5 fruit fly cellular contexts compared by ENCODE assay signal in the genomic region with DNA sequence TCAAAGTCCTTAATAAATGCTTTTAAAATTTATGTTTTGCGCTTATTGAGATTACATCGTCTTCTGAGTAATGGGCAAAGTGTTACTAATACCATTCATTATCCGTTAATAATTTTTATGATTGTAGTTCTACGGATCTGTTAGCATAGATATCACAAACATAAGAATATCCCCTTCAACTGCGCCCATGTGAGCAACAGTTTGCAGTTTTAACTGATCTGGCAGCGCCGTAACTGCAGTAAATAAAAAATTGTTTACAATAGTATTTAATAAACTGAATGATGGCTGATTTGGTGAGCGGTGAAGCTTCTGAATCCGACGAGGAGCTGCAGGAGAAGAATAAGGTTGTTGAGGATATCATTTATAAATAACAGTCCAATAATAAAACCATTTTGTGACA.
TF ChIP-seq lines count a peak whose summit lies in the region.

A gene (plus strand): TSS at position 198 of the 400 bp plus-strand sequence.

- peak; percentile 10 for TF ChIP-seq CTCF in whole organism, embryonic (GFP tag; optimal IDR thresholded peaks at IDR 0.05; lab: Kevin White, UChicago)

TF ChIP-seq in whole organism, adult, 20 proteins besides CTCF, POLR2A, EP300 and RAD21:
- TF ChIP-seq toe (GFP tag; optimal IDR thresholded peaks at IDR 0.05; lab: Kevin White, UChicago) (peak; percentile 43), CG14711 (tag; optimal IDR thresholded peaks at IDR 0.05; lab: Kevin White, UChicago) (peak; percentile 54), CG1620 (GFP tag; optimal IDR thresholded peaks at IDR 0.05; lab: Kevin White, UChicago) (peak; percentile 34), CG33017 (tag; optimal IDR thresholded peaks at IDR 0.05; lab: Kevin White, UChicago) (peak; percentile 47), Hr96 (GFP tag; optimal IDR thresholded peaks at IDR 0.05; lab: Kevin White, UChicago) (no peak), Mnt (GFP tag; optimal IDR thresholded peaks at IDR 0.05; lab: Kevin White, UChicago) (peak; percentile 23), cic (GFP tag; optimal IDR thresholded peaks at IDR 0.05; lab: Kevin White, UChicago) (no peak), tj (GFP tag; optimal IDR thresholded peaks at IDR 0.05; lab: Kevin White, UChicago) (peak; percentile 22), cnc (optimal IDR thresholded peaks at IDR 0.05; lab: Kevin White, UChicago) (no peak), CG7045 (GFP tag; optimal IDR thresholded peaks at IDR 0.05; lab: Kevin White, UChicago) (peak; percentile 24), CG11617 (GFP tag; optimal IDR thresholded peaks at IDR 0.05; lab: Kevin White, UChicago) (peak; percentile 45), Clk (GFP tag; optimal IDR thresholded peaks at IDR 0.05; lab: Kevin White, UChicago) (peak; percentile 19), CG12768 (GFP tag; optimal IDR thresholded peaks at IDR 0.05; lab: Kevin White, UChicago) (peak; percentile 3), bab1 (GFP tag; optimal IDR thresholded peaks at IDR 0.05; lab: Kevin White, UChicago) (peak; percentile 52), CG7101 (tag; optimal IDR thresholded peaks at IDR 0.05; lab: Kevin White, UChicago) (peak; percentile 62)

TF ChIP-seq in whole organism, embryonic, 481 proteins besides CTCF, POLR2A, EP300 and RAD21 (continues in another document):
- TF ChIP-seq CG30020 (tag; optimal IDR thresholded peaks at IDR 0.05; lab: Kevin White, UChicago), result peak; percentile 17
- TF ChIP-seq crc (GFP tag; optimal IDR thresholded peaks at IDR 0.05; lab: Kevin White, UChicago), result peak; percentile 29
- TF ChIP-seq CG17385 (GFP tag; optimal IDR thresholded peaks at IDR 0.05; lab: Kevin White, UChicago), result peak; percentile 3
- TF ChIP-seq stc (GFP tag; IDR thresholded peaks at IDR 0.05; lab: Robert Waterston, UW), result no peak
- TF ChIP-seq D19A (tag; optimal IDR thresholded peaks at IDR 0.05; lab: Kevin White, UChicago), result no peak
- peak; percentile 43 for TF ChIP-seq Fer1 (GFP tag; optimal IDR thresholded peaks at IDR 0.05; lab: Kevin White, UChicago)
- no peak for TF ChIP-seq CG6791 (GFP tag; IDR thresholded peaks at IDR 0.05; lab: Robert Waterston, UW; ENCODE audit: partially characterized antibody)
- no peak for TF ChIP-seq cas (GFP tag; IDR thresholded peaks at IDR 0.05; lab: Robert Waterston, UW)
- peak; percentile 25 for TF ChIP-seq Abd-B (GFP tag; optimal IDR thresholded peaks at IDR 0.05; lab: Kevin White, UChicago)
- peak; percentile 10 for TF ChIP-seq vfl (GFP tag; optimal IDR thresholded peaks at IDR 0.05; lab: Kevin White, UChicago)
- no peak for TF ChIP-seq CG8281 (tag; optimal IDR thresholded peaks at IDR 0.05; lab: Kevin White, UChicago)
- no peak for TF ChIP-seq ac (GFP tag; optimal IDR thresholded peaks at IDR 0.05; lab: Kevin White, UChicago)
- TF ChIP-seq zf30C (GFP tag; optimal IDR thresholded peaks at IDR 0.05; lab: Kevin White, UChicago), result no peak
- peak; percentile 13 for TF ChIP-seq CG9437 (GFP tag; optimal IDR thresholded peaks at IDR 0.05; lab: Kevin White, UChicago)
- peak; percentile 41 for TF ChIP-seq Atf6 (GFP tag; IDR thresholded peaks at IDR 0.05; lab: Robert Waterston, UW)
- no peak for TF ChIP-seq sqz (GFP tag; optimal IDR thresholded peaks at IDR 0.05; lab: Kevin White, UChicago)
- no peak for TF ChIP-seq CG14441 (GFP tag; IDR thresholded peaks at IDR 0.05; lab: Robert Waterston, UW)
- TF ChIP-seq CG6175 (GFP tag; IDR thresholded peaks at IDR 0.05; lab: Robert Waterston, UW), result no peak
- peak; percentile 52 for TF ChIP-seq CG3281 (GFP tag; optimal IDR thresholded peaks at IDR 0.05; lab: Kevin White, UChicago)

TF ChIP-seq in whole organism, prepupa, 60 proteins besides CTCF, POLR2A, EP300 and RAD21 (continues in another document):
- TF ChIP-seq acj6 (GFP tag; optimal IDR thresholded peaks at IDR 0.05; lab: Kevin White, UChicago) (peak; percentile 52), lz (GFP tag; optimal IDR thresholded peaks at IDR 0.05; lab: Kevin White, UChicago) (peak; percentile 69), net (GFP tag; optimal IDR thresholded peaks at IDR 0.05; lab: Kevin White, UChicago) (no peak), Sox15 (GFP tag; optimal IDR thresholded peaks at IDR 0.05; lab: Kevin White, UChicago) (peak; percentile 40), CG10669 (GFP tag; optimal IDR thresholded peaks at IDR 0.05; lab: Kevin White, UChicago) (no peak), CG11902 (GFP tag; optimal IDR thresholded peaks at IDR 0.05; lab: Kevin White, UChicago) (peak; percentile 41), esn (GFP tag; optimal IDR thresholded peaks at IDR 0.05; lab: Kevin White, UChicago) (peak; percentile 80), CG6854 (GFP tag; optimal IDR thresholded peaks at IDR 0.05; lab: Kevin White, UChicago) (no peak), CG8119 (GFP tag; IDR thresholded peaks at IDR 0.05; lab: Robert Waterston, UW) (peak; percentile 47; the same call in 1 of the 3 replicates), CG8319 (GFP tag; optimal IDR thresholded peaks at IDR 0.05; lab: Kevin White, UChicago) (peak; percentile 11), Blimp-1 (GFP tag; optimal IDR thresholded peaks at IDR 0.05; lab: Kevin White, UChicago) (no peak), pdm3 (GFP tag; optimal IDR thresholded peaks at IDR 0.05; lab: Kevin White, UChicago) (no peak), fd85E (GFP tag; optimal IDR thresholded peaks at IDR 0.05; lab: Kevin White, UChicago) (peak; percentile 2), CG3032 (tag; optimal IDR thresholded peaks at IDR 0.05; lab: Kevin White, UChicago) (peak; percentile 40), CG6792 (GFP tag; optimal IDR thresholded peaks at IDR 0.05; lab: Kevin White, UChicago) (peak; percentile 50), fkh (GFP tag; optimal IDR thresholded peaks at IDR 0.05; lab: Kevin White, UChicago) (peak; percentile 85), spab (GFP tag; optimal IDR thresholded peaks at IDR 0.05; lab: Kevin White, UChicago) (no peak), CG10631 (GFP tag; optimal IDR thresholded peaks at IDR 0.05; lab: Kevin White, UChicago) (peak; percentile 78), Ets96B (tag; optimal IDR thresholded peaks at IDR 0.05; lab: Kevin White, UChicago) (peak; percentile 20)

TF ChIP-seq in whole organism, pupa, 21 proteins besides CTCF, POLR2A, EP300 and RAD21 (continues in another document):
- TF ChIP-seq Snoo (tag; optimal IDR thresholded peaks at IDR 0.05; lab: Kevin White, UChicago) (no peak), CG32121 (GFP tag; IDR thresholded peaks at IDR 0.05; lab: Robert Waterston, UW) (peak; percentile 63), CG8301 (tag; optimal IDR thresholded peaks at IDR 0.05; lab: Kevin White, UChicago) (no peak), D1 (tag; optimal IDR thresholded peaks at IDR 0.05; lab: Kevin White, UChicago) (no peak), EcR (GFP tag; optimal IDR thresholded peaks at IDR 0.05; lab: Kevin White, UChicago) (no peak), CG4496 (GFP tag; IDR thresholded peaks at IDR 0.05; lab: Robert Waterston, UW) (peak; percentile 46; the same call in 2 of the 3 replicates), CG12605 (GFP tag; IDR thresholded peaks at IDR 0.05; lab: Robert Waterston, UW) (no peak), rn (GFP tag; IDR thresholded peaks at IDR 0.05; lab: Robert Waterston, UW) (no peak), CG15710 (tag; optimal IDR thresholded peaks at IDR 0.05; lab: Kevin White, UChicago) (peak; percentile 24), Pif1A (GFP tag; optimal IDR thresholded peaks at IDR 0.05; lab: Kevin White, UChicago) (no peak), Ets98B (GFP tag; IDR thresholded peaks at IDR 0.05; lab: Robert Waterston, UW) (no peak; the same call in 1 of the 2 replicates), gl (tag; optimal IDR thresholded peaks at IDR 0.05; lab: Kevin White, UChicago) (no peak), Pif1B (GFP tag; optimal IDR thresholded peaks at IDR 0.05; lab: Kevin White, UChicago) (no peak), CG34367 (tag; optimal IDR thresholded peaks at IDR 0.05; lab: Kevin White, UChicago) (no peak), CG17806 (tag; optimal IDR thresholded peaks at IDR 0.05; lab: Kevin White, UChicago) (peak; percentile 32), CG9948 (tag; optimal IDR thresholded peaks at IDR 0.05; lab: Kevin White, UChicago) (peak; percentile 15), CG14655 (GFP tag; optimal IDR thresholded peaks at IDR 0.05; lab: Kevin White, UChicago) (no peak), fd96Ca (GFP tag; IDR thresholded peaks at IDR 0.05; lab: Robert Waterston, UW) (peak; percentile 65; the same call in 2 of the 3 replicates), CG13204 (GFP tag; optimal IDR thresholded peaks at IDR 0.05; lab: Kevin White, UChicago) (no peak), CG10348 (GFP tag; IDR thresholded peaks at IDR 0.05; lab: Robert Waterston, UW) (no peak)

TF ChIP-seq in whole organism, wandering third instar larva, 38 proteins besides CTCF, POLR2A, EP300 and RAD21 (continues in another document):
- TF ChIP-seq dl (GFP tag; optimal IDR thresholded peaks at IDR 0.05; lab: Kevin White, UChicago; ENCODE audit: insufficient read depth in 1 of 2, partially characterized antibody in 2 of 2) (no peak), CG32264 (GFP tag; optimal IDR thresholded peaks at IDR 0.05; lab: Kevin White, UChicago) (no peak), Mio (GFP tag; optimal IDR thresholded peaks at IDR 0.05; lab: Kevin White, UChicago) (no peak), OdsH (GFP tag; optimal IDR thresholded peaks at IDR 0.05; lab: Kevin White, UChicago) (peak; percentile 50), CrebA (GFP tag; optimal IDR thresholded peaks at IDR 0.05; lab: Kevin White, UChicago; ENCODE audit: borderline replicate concordance) (no peak), rgr (GFP tag; optimal IDR thresholded peaks at IDR 0.05; lab: Kevin White, UChicago) (peak; percentile 55), psq (GFP tag; optimal IDR thresholded peaks at IDR 0.05; lab: Kevin White, UChicago) (peak; percentile 44), brk (GFP tag; optimal IDR thresholded peaks at IDR 0.05; lab: Kevin White, UChicago) (no peak), foxo (GFP tag; optimal IDR thresholded peaks at IDR 0.05; lab: Kevin White, UChicago) (peak in 1 of 2 experiments; percentile 83), GATAd (GFP tag; optimal IDR thresholded peaks at IDR 0.05; lab: Kevin White, UChicago) (no peak), dsf (GFP tag; optimal IDR thresholded peaks at IDR 0.05; lab: Kevin White, UChicago; ENCODE audit: borderline replicate concordance) (no peak), ey (GFP tag; optimal IDR thresholded peaks at IDR 0.05; lab: Kevin White, UChicago) (peak; percentile 61), h (GFP tag; optimal IDR thresholded peaks at IDR 0.05; lab: Kevin White, UChicago) (peak; percentile 71), Dfd (GFP tag; optimal IDR thresholded peaks at IDR 0.05; lab: Kevin White, UChicago) (no peak), Vsx2 (GFP tag; optimal IDR thresholded peaks at IDR 0.05; lab: Kevin White, UChicago; ENCODE audit: partially characterized antibody) (no peak), sage (GFP tag; optimal IDR thresholded peaks at IDR 0.05; lab: Kevin White, UChicago) (no peak), Jra (GFP tag; optimal IDR thresholded peaks at IDR 0.05; lab: Kevin White, UChicago) (peak; percentile 54), jim (GFP tag; optimal IDR thresholded peaks at IDR 0.05; lab: Kevin White, UChicago) (no peak), Hnf4 (GFP tag; optimal IDR thresholded peaks at IDR 0.05; lab: Kevin White, UChicago) (no peak), HLH106 (tag; optimal IDR thresholded peaks at IDR 0.05; lab: Kevin White, UChicago) (peak; percentile 46), lola (GFP tag; optimal IDR thresholded peaks at IDR 0.05; lab: Kevin White, UChicago) (no peak), dmrt93B (GFP tag; optimal IDR thresholded peaks at IDR 0.05; lab: Kevin White, UChicago) (no peak)
